Worm (Caenorhabditis elegans): ENCODE measurements around the gene str-229.

ce11 chrV:3868905-3869304 lies 33.5 kb downstream of the str-229 start, which contains the start of gene nhr-157:
- TF ChIP-seq ztf-11 (tag; optimal IDR thresholded peaks at IDR 0.05) = no peak
- no peak for TF ChIP-seq nhr-42 (GFP tag; IDR thresholded peaks at IDR 0.05)
- no peak for TF ChIP-seq lin-38 (GFP tag; IDR thresholded peaks at IDR 0.05)
- TF ChIP-seq pha-4 (GFP tag; IDR thresholded peaks at IDR 0.05) = no peak
- no peak for TF ChIP-seq pha-4 (tag; optimal IDR thresholded peaks at IDR 0.05)
- no peak for TF ChIP-seq ceh-32 (tag; optimal IDR thresholded peaks at IDR 0.05; ENCODE audit: poor library complexity)
